Fruit fly (Drosophila melanogaster) whole organism, embryonic: ENCODE measurements around the gene CG33489.
A peak's percentile ranks its signal among the peaks of the same experiment; 100 is the strongest.

Source experiments
- Ada2b ChIP-seq: fragments of 200-800 bp; sonication (Bioruptor generic); IDR thresholded peaks from 2 replicates; pipeline ENCODE4 v1.3.6; 2022; ENCODE audit warnings: missing biosample characterization, missing genetic modification characterization
- CG10565 ChIP-seq: fragments of 200-800 bp; sonication (Bioruptor generic); optimal IDR thresholded peaks from 3 replicates; lab custom pipeline; 2016; ENCODE audit warnings: missing biosample characterization, mild to moderate bottlenecking, missing genetic modification characterization
- CG10979 ChIP-seq: fragments of 200-800 bp; sonication (Bioruptor generic); optimal IDR thresholded peaks from 2 replicates; lab custom pipeline; 2018; ENCODE audit warnings: missing biosample characterization, mild to moderate bottlenecking, missing genetic modification characterization, moderate library complexity
- CG11093 ChIP-seq: fragments of 200-800 bp; sonication (Bioruptor generic); IDR thresholded peaks from 3 replicates; pipeline ENCODE4 v1.3.6; 2022; ENCODE audit warnings: missing biosample characterization, missing genetic modification characterization
- CG11504 ChIP-seq: fragments of 200-800 bp; sonication (Bioruptor generic); optimal IDR thresholded peaks from 3 replicates; lab custom pipeline; 2019; ENCODE audit warnings: missing biosample characterization, mild to moderate bottlenecking, missing genetic modification characterization, moderate library complexity
- CG12071 ChIP-seq: fragments of 200-800 bp; sonication (Bioruptor generic); optimal IDR thresholded peaks from 3 replicates; lab custom pipeline; 2018; ENCODE audit warnings: missing biosample characterization, mild to moderate bottlenecking, missing genetic modification characterization
- CG12219 ChIP-seq: fragments of 200-800 bp; sonication (Bioruptor generic); optimal IDR thresholded peaks from 3 replicates; lab custom pipeline; 2018; ENCODE audit warnings: missing biosample characterization, mild to moderate bottlenecking, missing genetic modification characterization
- CG12769 ChIP-seq: fragments of 200-800 bp; sonication (Bioruptor generic); optimal IDR thresholded peaks from 2 replicates; lab custom pipeline; 2019; ENCODE audit warnings: missing biosample characterization, mild to moderate bottlenecking, missing genetic modification characterization, moderate library complexity
- CG13424 ChIP-seq: fragments of 200-800 bp; sonication (Bioruptor generic); optimal IDR thresholded peaks from 2 replicates; lab custom pipeline; 2019; ENCODE audit warnings: missing biosample characterization, mild to moderate bottlenecking, missing genetic modification characterization, moderate library complexity
- CG14441 ChIP-seq: fragments of 200-800 bp; sonication (Bioruptor generic); IDR thresholded peaks from 2 replicates; pipeline ENCODE4 v1.3.6; 2022; ENCODE audit warnings: missing biosample characterization, missing genetic modification characterization
- CG1602 ChIP-seq: fragments of 200-800 bp; sonication (Bioruptor generic); optimal IDR thresholded peaks from 3 replicates; lab custom pipeline; 2016; ENCODE audit warnings: missing biosample characterization, missing genetic modification characterization
- CG3847 ChIP-seq: fragments of 200-800 bp; sonication (Bioruptor generic); IDR thresholded peaks from 2 replicates; pipeline ENCODE4 v1.3.6; 2022; ENCODE audit warnings: missing biosample characterization, missing genetic modification characterization
- CG4730 ChIP-seq: fragments of 200-800 bp; sonication (Bioruptor generic); IDR thresholded peaks from 2 replicates; pipeline ENCODE4 v1.3.6; 2022; ENCODE audit warnings: missing biosample characterization, missing genetic modification characterization
- CG8089 ChIP-seq: fragments of 200-800 bp; sonication (Bioruptor generic); optimal IDR thresholded peaks from 3 replicates; lab custom pipeline; 2016; ENCODE audit warnings: missing biosample characterization, missing genetic modification characterization
- CG8359 ChIP-seq: fragments of 200-800 bp; sonication (Bioruptor generic); optimal IDR thresholded peaks from 2 replicates; lab custom pipeline; 2017; ENCODE audit warnings: missing biosample characterization, mild to moderate bottlenecking, missing genetic modification characterization, borderline replicate concordance
- CG9727 ChIP-seq: fragments of 200-800 bp; sonication (Bioruptor generic); optimal IDR thresholded peaks from 3 replicates; lab custom pipeline; 2017; ENCODE audit warnings: missing biosample characterization, mild to moderate bottlenecking, missing genetic modification characterization
- CTCF ChIP-seq: fragments of 200-800 bp; sonication (Bioruptor generic); optimal IDR thresholded peaks from 2 replicates; lab custom pipeline; 2017; ENCODE audit warnings: missing biosample characterization, mild to moderate bottlenecking, missing genetic modification characterization, moderate library complexity
- Camta ChIP-seq: fragments of 200-800 bp; sonication (Bioruptor generic); optimal IDR thresholded peaks from 2 replicates; lab custom pipeline; 2016; ENCODE audit warnings: missing biosample characterization, missing genetic modification characterization
- Dfd ChIP-seq, 2 experiments: fragments of >200 bp; optimal IDR thresholded peaks; 2 replicates each; lab custom pipeline; 2017; ENCODE audit warnings: missing biosample characterization in 2 of 2, missing genetic modification characterization in 2 of 2
- Dll ChIP-seq: fragments of 200-800 bp; sonication (Bioruptor generic); IDR thresholded peaks from 4 replicates; pipeline ENCODE4 v1.3.6; 2022; ENCODE audit warnings: missing biosample characterization, missing genetic modification characterization; ENCODE audit not compliant: partially characterized antibody
- Dref ChIP-seq: fragments of 200-800 bp; sonication (Bioruptor generic); IDR thresholded peaks from 2 replicates; pipeline ENCODE4 v1.3.6; 2022; ENCODE audit warnings: missing biosample characterization, missing genetic modification characterization
- Ets65A ChIP-seq: fragments of 200-800 bp; sonication (Bioruptor generic); peaks from one replicate; lab custom pipeline; 2016; ENCODE audit warnings: missing biosample characterization, missing genetic modification characterization
- Hr3 ChIP-seq: fragments of 200-800 bp; sonication (Bioruptor generic); optimal IDR thresholded peaks from 3 replicates; lab custom pipeline; 2016; ENCODE audit warnings: missing biosample characterization, missing genetic modification characterization
- Meics ChIP-seq: fragments of 200-800 bp; sonication (Bioruptor generic); optimal IDR thresholded peaks from 2 replicates; lab custom pipeline; 2017; ENCODE audit warnings: missing biosample characterization, mild to moderate bottlenecking, missing genetic modification characterization
- Myb ChIP-seq: fragments of 200-800 bp; sonication (Bioruptor generic); optimal IDR thresholded peaks from 2 replicates; lab custom pipeline; 2016; ENCODE audit warnings: missing biosample characterization, missing genetic modification characterization
- Neu2 ChIP-seq: fragments of 200-800 bp; sonication (Bioruptor generic); optimal IDR thresholded peaks from 3 replicates; lab custom pipeline; 2016; ENCODE audit warnings: missing biosample characterization, missing genetic modification characterization, borderline replicate concordance
- Pdp1 ChIP-seq, 2 experiments: fragments of 200-800 bp; sonication (Bioruptor generic); optimal IDR thresholded peaks; 3 replicates each; lab custom pipeline; 2016; ENCODE audit warnings: missing biosample characterization in 2 of 2, missing genetic modification characterization in 2 of 2, mild to moderate bottlenecking in 1 of 2, moderate library complexity in 1 of 2
- Rfx ChIP-seq: fragments of 200-800 bp; sonication (Bioruptor generic); IDR thresholded peaks from 2 replicates; pipeline ENCODE4 v1.3.6; 2022; ENCODE audit warnings: missing biosample characterization, missing genetic modification characterization
- Ssrp ChIP-seq: fragments of 200-800 bp; sonication (Bioruptor generic); optimal IDR thresholded peaks from 2 replicates; lab custom pipeline; 2018; ENCODE audit warnings: missing biosample characterization, mild to moderate bottlenecking, missing genetic modification characterization, moderate library complexity
- YL-1 ChIP-seq: fragments of 200-800 bp; sonication (Bioruptor generic); optimal IDR thresholded peaks from 3 replicates; lab custom pipeline; 2017; ENCODE audit warnings: missing biosample characterization, mild to moderate bottlenecking, missing genetic modification characterization
- cg ChIP-seq: fragments of 200-800 bp; sonication (Bioruptor generic); optimal IDR thresholded peaks from 3 replicates; lab custom pipeline; 2019; ENCODE audit warnings: missing biosample characterization, mild to moderate bottlenecking, missing genetic modification characterization, moderate library complexity
- chinmo ChIP-seq: fragments of 200-800 bp; sonication (Bioruptor generic); IDR thresholded peaks from 4 replicates; pipeline ENCODE4 v1.3.6; 2022; ENCODE audit warnings: missing biosample characterization, missing genetic modification characterization; ENCODE audit not compliant: partially characterized antibody
- crc ChIP-seq: fragments of 200-800 bp; sonication (Bioruptor generic); optimal IDR thresholded peaks from 2 replicates; lab custom pipeline; 2016; ENCODE audit warnings: missing biosample characterization, missing genetic modification characterization
- esg ChIP-seq: fragments of 200-800 bp; sonication (Bioruptor generic); conservative IDR thresholded peaks from 2 replicates; pipeline ENCODE4 v1.3.6; 2022; ENCODE audit warnings: missing biosample characterization, missing genetic modification characterization
- eve ChIP-seq, 2 experiments: fragments of >200 bp; optimal IDR thresholded peaks; 2 replicates each; lab custom pipeline; 2017; ENCODE audit warnings: missing biosample characterization in 2 of 2, missing genetic modification characterization in 2 of 2
- exex ChIP-seq: fragments of 200-800 bp; sonication (Bioruptor generic); optimal IDR thresholded peaks from 4 replicates; lab custom pipeline; 2018; ENCODE audit warnings: missing biosample characterization, mild to moderate bottlenecking, missing genetic modification characterization, moderate library complexity
- fd102C ChIP-seq: fragments of 200-800 bp; sonication (Bioruptor generic); optimal IDR thresholded peaks from 2 replicates; lab custom pipeline; 2018; ENCODE audit warnings: missing biosample characterization, mild to moderate bottlenecking, missing genetic modification characterization, moderate library complexity
- gsb-n ChIP-seq: fragments of 200-800 bp; sonication (Bioruptor generic); optimal IDR thresholded peaks from 3 replicates; lab custom pipeline; 2018; ENCODE audit warnings: missing biosample characterization, mild to moderate bottlenecking, missing genetic modification characterization
- kay ChIP-seq: fragments of 200-800 bp; sonication (Bioruptor generic); optimal IDR thresholded peaks from 2 replicates; lab custom pipeline; 2016; ENCODE audit warnings: missing biosample characterization, missing genetic modification characterization
- klu ChIP-seq: fragments of 200-800 bp; sonication (Bioruptor generic); IDR thresholded peaks from 2 replicates; pipeline ENCODE4 v1.3.6; 2022; ENCODE audit warnings: missing biosample characterization, missing genetic modification characterization
- lbe ChIP-seq: fragments of 200-800 bp; sonication (Bioruptor generic); optimal IDR thresholded peaks from 2 replicates; lab custom pipeline; 2016; ENCODE audit warnings: missing biosample characterization, mild to moderate bottlenecking, missing genetic modification characterization
- org-1 ChIP-seq: fragments of 200-800 bp; sonication (Bioruptor generic); optimal IDR thresholded peaks from 2 replicates; lab custom pipeline; 2017; ENCODE audit warnings: missing biosample characterization, missing genetic modification characterization
- pros ChIP-seq: fragments of 200-800 bp; sonication (Bioruptor generic); optimal IDR thresholded peaks from 3 replicates; lab custom pipeline; 2019; ENCODE audit warnings: missing biosample characterization, mild to moderate bottlenecking, missing genetic modification characterization, moderate library complexity
- psq ChIP-seq: fragments of 200-800 bp; sonication (Bioruptor generic); optimal IDR thresholded peaks from 2 replicates; lab custom pipeline; 2017; ENCODE audit warnings: missing biosample characterization, missing genetic modification characterization
- slp2 ChIP-seq: fragments of 200-800 bp; sonication (Bioruptor generic); optimal IDR thresholded peaks from 2 replicates; lab custom pipeline; 2016; ENCODE audit warnings: missing biosample characterization, missing genetic modification characterization
- sna ChIP-seq: fragments of 200-800 bp; sonication (Bioruptor generic); IDR thresholded peaks from 2 replicates; pipeline ENCODE4 v1.3.6; 2022; ENCODE audit warnings: missing biosample characterization, missing genetic modification characterization; ENCODE audit not compliant: partially characterized antibody
- stc ChIP-seq: fragments of 200-800 bp; sonication (Bioruptor generic); IDR thresholded peaks from 2 replicates; pipeline ENCODE4 v1.3.6; 2022; ENCODE audit warnings: missing biosample characterization, missing genetic modification characterization
- stwl ChIP-seq: fragments of 200-800 bp; sonication (Bioruptor generic); optimal IDR thresholded peaks from 3 replicates; lab custom pipeline; 2018; ENCODE audit warnings: missing biosample characterization, mild to moderate bottlenecking, missing genetic modification characterization, moderate library complexity
- tna ChIP-seq: fragments of 200-800 bp; sonication (Bioruptor generic); IDR thresholded peaks from 2 replicates; pipeline ENCODE4 v1.3.6; 2022; ENCODE audit warnings: missing biosample characterization, missing genetic modification characterization; ENCODE audit not compliant: partially characterized antibody
- trh ChIP-seq: fragments of 200-800 bp; sonication (Bioruptor generic); optimal IDR thresholded peaks from 2 replicates; lab custom pipeline; 2016; ENCODE audit warnings: missing biosample characterization, missing genetic modification characterization
- wdn ChIP-seq: fragments of 200-800 bp; sonication (Bioruptor generic); IDR thresholded peaks from 2 replicates; pipeline ENCODE4 v1.3.6; 2022; ENCODE audit warnings: missing biosample characterization, missing genetic modification characterization

Gene CG33489

dm6 chr3L:11542948-11543347, 33.9 kb downstream of the CG33489 start (continued):
- TF ChIP-seq cg (no peak), Camta (GFP tag; lab: Kevin White, UChicago) (no peak), lbe (GFP tag; lab: Kevin White, UChicago) (no peak), CG11504 (tag; lab: Kevin White, UChicago) (no peak), CG12769 (tag; lab: Kevin White, UChicago) (peak; percentile 45), YL-1 (GFP tag; lab: Kevin White, UChicago) (no peak), Rfx (GFP tag; lab: Robert Waterston, UW) (0 out of 2 replicates have a peak, but pooled peaks have one; percentile 33), CG8359 (GFP tag; lab: Kevin White, UChicago) (no peak), esg (no peak), CG11093 (GFP tag; lab: Robert Waterston, UW) (no peak), Ssrp (tag; lab: Kevin White, UChicago) (no peak), stwl (tag; lab: Kevin White, UChicago) (no peak), Pdp1 (GFP tag; optimal IDR thresholded peaks at IDR 0.05; lab: Kevin White, UChicago) (no peak), Myb (GFP tag; lab: Kevin White, UChicago) (no peak), Meics (GFP tag; lab: Kevin White, UChicago) (peak; percentile 3), CG10565 (no peak), crc (no peak), CG1602 (GFP tag; lab: Kevin White, UChicago) (no peak), Hr3 (GFP tag; lab: Kevin White, UChicago) (no peak), CG8089 (GFP tag; lab: Kevin White, UChicago) (no peak), CG10979 (tag; lab: Kevin White, UChicago) (no peak), chinmo (0 out of 4 replicates have a peak, but pooled peaks have one; percentile 40), CG3847 (GFP tag; lab: Robert Waterston, UW) (no peak), slp2 (no peak), CG4730 (no peak), klu (GFP tag; lab: Robert Waterston, UW) (no peak), wdn (GFP tag; lab: Robert Waterston, UW) (no peak), Neu2 (no peak)

dm6 chr3L:11542437-11542836, 34.4 kb downstream of the CG33489 start:
- TF ChIP-seq CG14441 (GFP tag; lab: Robert Waterston, UW) (no peak), CTCF (no peak), trh (GFP tag; lab: Kevin White, UChicago) (no peak), fd102C (no peak), Dref (GFP tag; lab: Robert Waterston, UW) (no peak), pros (no peak), Dfd (GFP tag; optimal IDR thresholded peaks at IDR 0.05; lab: Kevin White, UChicago) (peak in 1 of 2 experiments; percentile 49), exex (tag; lab: Kevin White, UChicago) (no peak)
- TF ChIP-seq, all 482 proteins: peak for 1

dm6 chr3L:11540330-11540702, 36.5 kb downstream of the CG33489 start:
- TF ChIP-seq org-1 (peak; percentile 57), eve (GFP tag; optimal IDR thresholded peaks at IDR 0.05; lab: Kevin White, UChicago) (peak in 1 of 2 experiments; percentile 16), kay (GFP tag; lab: Kevin White, UChicago) (peak; percentile 38), CG13424 (tag; lab: Kevin White, UChicago) (peak; percentile 28), Dll (GFP tag; lab: Robert Waterston, UW) (no peak), CG12219 (GFP tag; lab: Kevin White, UChicago) (peak; percentile 23), CG9727 (GFP tag; lab: Kevin White, UChicago) (peak; percentile 26), Camta (GFP tag; lab: Kevin White, UChicago) (no peak), tna (GFP tag; lab: Robert Waterston, UW) (no peak), stc (GFP tag; lab: Robert Waterston, UW) (no peak), sna (GFP tag; lab: Robert Waterston, UW) (no peak), gsb-n (tag; lab: Kevin White, UChicago) (peak; percentile 55), CG12071 (GFP tag; lab: Kevin White, UChicago) (peak; percentile 72), Ets65A (GFP tag; lab: Kevin White, UChicago) (no peak), exex (tag; lab: Kevin White, UChicago) (peak; percentile 13), psq (no peak), Ada2b (GFP tag; lab: Robert Waterston, UW) (no peak; the same call in 1 of the 2 replicates)
